Worm (Caenorhabditis elegans): ENCODE data around the gene C46F11.5.
A peak's percentile ranks its signal among the peaks of the same experiment; 100 is the strongest.

The C46F11.5 gene

ce11 chrIII:3634873-3635272 lies 22.5 kb downstream of the C46F11.5 start:
- TF ChIP-seq F13C5.2 (tag; optimal IDR thresholded peaks at IDR 0.05) = no peak
- no peak for TF ChIP-seq tra-4 (tag; optimal IDR thresholded peaks at IDR 0.05)
- TF ChIP-seq pes-1 (GFP tag; IDR thresholded peaks at IDR 0.05) = no peak
- TF ChIP-seq flt-1 (GFP tag; IDR thresholded peaks at IDR 0.05) = no peak

DNA sequence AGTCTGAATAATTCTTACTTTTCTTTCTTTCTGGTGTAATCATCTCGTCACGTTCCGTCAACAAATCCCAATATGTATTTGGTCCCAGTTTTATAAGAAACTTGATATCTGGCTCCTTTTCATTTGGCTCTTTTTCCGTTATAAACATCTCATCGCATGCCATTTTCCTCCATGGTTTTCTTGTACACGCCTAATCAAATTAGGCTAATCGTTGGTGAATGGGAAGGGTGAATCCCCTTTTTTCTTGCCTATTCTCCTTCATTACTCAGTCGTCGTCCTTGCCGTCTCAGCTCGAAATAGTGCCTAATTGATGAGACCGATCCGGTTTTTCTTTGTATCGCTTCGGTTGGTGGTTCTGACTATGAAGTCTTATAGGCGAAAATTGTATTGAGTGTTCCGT lies 23.2 kb downstream of the C46F11.5 start:
- TF ChIP-seq pes-1 (GFP tag; IDR thresholded peaks at IDR 0.05) (no peak), tbx-11 (GFP tag; IDR thresholded peaks at IDR 0.05) (no peak), hmbx-1 (tag; optimal IDR thresholded peaks at IDR 0.05) (no peak), flt-1 (GFP tag; IDR thresholded peaks at IDR 0.05) (no peak), tbx-37 (GFP tag; conservative IDR thresholded peaks at IDR 0.05) (no peak), aly-1 (tag; optimal IDR thresholded peaks at IDR 0.05) (no peak), sea-1 (GFP tag; conservative IDR thresholded peaks at IDR 0.05) (no peak), tra-4 (tag; optimal IDR thresholded peaks at IDR 0.05) (no peak), ama-1 (optimal IDR thresholded peaks at IDR 0.05) (no peak), B0310.2 (tag; optimal IDR thresholded peaks at IDR 0.05) (no peak), hnd-1 (tag; optimal IDR thresholded peaks at IDR 0.05) (no peak), scrt-1 (GFP tag; IDR thresholded peaks at IDR 0.05) (no peak), ets-7 (tag; optimal IDR thresholded peaks at IDR 0.05) (no peak), ceh-13 (GFP tag; optimal IDR thresholded peaks at IDR 0.05) (no peak), hmg-4 (GFP tag; optimal IDR thresholded peaks at IDR 0.05) (no peak), F13C5.2 (tag; optimal IDR thresholded peaks at IDR 0.05) (no peak), ceh-36 (tag; optimal IDR thresholded peaks at IDR 0.05) (no peak)

- TF ChIP-seq tra-4 (tag; optimal IDR thresholded peaks at IDR 0.05) (no peak), pes-1 (GFP tag; IDR thresholded peaks at IDR 0.05) (no peak), ceh-13 (GFP tag; optimal IDR thresholded peaks at IDR 0.05) (no peak), flt-1 (GFP tag; IDR thresholded peaks at IDR 0.05) (no peak), hmg-4 (GFP tag; optimal IDR thresholded peaks at IDR 0.05) (no peak), aly-1 (tag; optimal IDR thresholded peaks at IDR 0.05) (no peak), B0310.2 (tag; optimal IDR thresholded peaks at IDR 0.05) (no peak), scrt-1 (GFP tag; IDR thresholded peaks at IDR 0.05) (no peak), F13C5.2 (tag; optimal IDR thresholded peaks at IDR 0.05) (no peak), sea-1 (GFP tag; conservative IDR thresholded peaks at IDR 0.05) (no peak), ceh-36 (tag; optimal IDR thresholded peaks at IDR 0.05) (no peak), tbx-37 (GFP tag; conservative IDR thresholded peaks at IDR 0.05) (no peak), hnd-1 (tag; optimal IDR thresholded peaks at IDR 0.05) (no peak), ama-1 (optimal IDR thresholded peaks at IDR 0.05) (no peak), ets-7 (tag; optimal IDR thresholded peaks at IDR 0.05) (no peak), tbx-11 (GFP tag; IDR thresholded peaks at IDR 0.05) (no peak), hmbx-1 (tag; optimal IDR thresholded peaks at IDR 0.05) (no peak)
Observed at ce11 chrIII:3632379-3632778, 25.0 kb downstream of the C46F11.5 start.

ce11 chrIII:3630337-3630736 lies 27.1 kb downstream of the C46F11.5 start, which contains the start of gene mrps-31:
Gene mrps-31, minus strand, starts transcription at chrIII:3630372.
- TF ChIP-seq hmbx-1 (tag; optimal IDR thresholded peaks at IDR 0.05) = no peak
- no peak for TF ChIP-seq pes-1 (GFP tag; IDR thresholded peaks at IDR 0.05)
- no peak for TF ChIP-seq F13C5.2 (tag; optimal IDR thresholded peaks at IDR 0.05)
- no peak for TF ChIP-seq tbx-37 (GFP tag; conservative IDR thresholded peaks at IDR 0.05)
- no peak for TF ChIP-seq hmg-4 (GFP tag; optimal IDR thresholded peaks at IDR 0.05)
- TF ChIP-seq ama-1 (optimal IDR thresholded peaks at IDR 0.05) = no peak
- no peak for TF ChIP-seq aly-1 (tag; optimal IDR thresholded peaks at IDR 0.05)
- no peak for TF ChIP-seq tbx-11 (GFP tag; IDR thresholded peaks at IDR 0.05)

DNA sequence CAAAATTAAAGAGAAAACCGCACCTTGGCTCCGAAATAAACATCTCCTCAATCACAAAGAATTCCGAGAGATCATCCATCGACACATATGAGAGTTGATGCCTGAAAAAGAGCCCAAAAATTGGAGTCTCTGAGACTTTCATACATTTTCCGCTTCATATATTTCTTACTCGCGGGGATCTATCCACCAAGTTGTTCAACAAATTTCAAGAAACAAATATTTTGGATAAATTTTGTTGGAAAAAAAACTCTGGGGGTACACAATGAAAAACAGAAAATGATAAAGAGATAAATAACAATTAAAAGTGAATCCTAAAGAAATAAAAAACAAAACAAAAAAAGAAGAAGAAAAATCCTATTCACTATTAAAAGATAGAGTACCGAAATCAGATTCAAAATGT lies 30.4 kb downstream of the C46F11.5 start, which contains the start of gene sel-8:
Gene sel-8 (minus strand): TSS at position 101 of the 400 bp plus-strand sequence.
- TF ChIP-seq ceh-36 (tag; optimal IDR thresholded peaks at IDR 0.05) (no peak), sea-1 (GFP tag; conservative IDR thresholded peaks at IDR 0.05) (no peak), B0310.2 (tag; optimal IDR thresholded peaks at IDR 0.05) (no peak), pes-1 (GFP tag; IDR thresholded peaks at IDR 0.05) (no peak), hnd-1 (tag; optimal IDR thresholded peaks at IDR 0.05) (no peak), scrt-1 (GFP tag; IDR thresholded peaks at IDR 0.05) (no peak), ama-1 (optimal IDR thresholded peaks at IDR 0.05) (no peak), tbx-11 (GFP tag; IDR thresholded peaks at IDR 0.05) (no peak), aly-1 (tag; optimal IDR thresholded peaks at IDR 0.05) (no peak), hmbx-1 (tag; optimal IDR thresholded peaks at IDR 0.05) (no peak), ets-7 (tag; optimal IDR thresholded peaks at IDR 0.05) (no peak), flt-1 (GFP tag; IDR thresholded peaks at IDR 0.05) (no peak), ceh-13 (GFP tag; optimal IDR thresholded peaks at IDR 0.05) (no peak), hmg-4 (GFP tag; optimal IDR thresholded peaks at IDR 0.05) (no peak), tbx-37 (GFP tag; conservative IDR thresholded peaks at IDR 0.05) (no peak), tra-4 (tag; optimal IDR thresholded peaks at IDR 0.05) (no peak), F13C5.2 (tag; optimal IDR thresholded peaks at IDR 0.05) (no peak)

- TF ChIP-seq hmg-4 (GFP tag; optimal IDR thresholded peaks at IDR 0.05) (peak; percentile 11), aly-1 (tag; optimal IDR thresholded peaks at IDR 0.05) (peak; percentile 72), tbx-11 (GFP tag; IDR thresholded peaks at IDR 0.05) (no peak), B0310.2 (tag; optimal IDR thresholded peaks at IDR 0.05) (peak; percentile 33)
Observed at ce11 chrIII:3623772-3624171, 33.6 kb downstream of the C46F11.5 start.

ce11 chrIII:3621211-3621897 lies 36.1 kb downstream of the C46F11.5 start:
- TF ChIP-seq hmbx-1 (tag; optimal IDR thresholded peaks at IDR 0.05) (no peak), ceh-36 (tag; optimal IDR thresholded peaks at IDR 0.05) (no peak), F13C5.2 (tag; optimal IDR thresholded peaks at IDR 0.05) (no peak), tbx-11 (GFP tag; IDR thresholded peaks at IDR 0.05) (no peak), tbx-37 (GFP tag; conservative IDR thresholded peaks at IDR 0.05) (no peak), B0310.2 (tag; optimal IDR thresholded peaks at IDR 0.05) (no peak), ets-7 (tag; optimal IDR thresholded peaks at IDR 0.05) (no peak), sea-1 (GFP tag; conservative IDR thresholded peaks at IDR 0.05) (no peak), tra-4 (tag; optimal IDR thresholded peaks at IDR 0.05) (no peak), ama-1 (optimal IDR thresholded peaks at IDR 0.05) (no peak), scrt-1 (GFP tag; IDR thresholded peaks at IDR 0.05) (no peak), pes-1 (GFP tag; IDR thresholded peaks at IDR 0.05) (no peak), flt-1 (GFP tag; IDR thresholded peaks at IDR 0.05) (no peak), aly-1 (tag; optimal IDR thresholded peaks at IDR 0.05) (no peak), ceh-13 (GFP tag; optimal IDR thresholded peaks at IDR 0.05) (no peak), hnd-1 (tag; optimal IDR thresholded peaks at IDR 0.05) (no peak), hmg-4 (GFP tag; optimal IDR thresholded peaks at IDR 0.05) (no peak)
